Fruit fly (Drosophila melanogaster) S2 (cell line): ENCODE data around the gene CG14017.

ENCODE experiments used
- CG8478 ChIP-seq: fragments of >200 bp; optimal IDR thresholded peaks from 2 replicates; lab custom pipeline; 2018
- CTCF ChIP-seq, 2 experiments: fragments of >200 bp; optimal IDR thresholded peaks; 2 replicates each; lab custom pipeline; 2018

DNA sequence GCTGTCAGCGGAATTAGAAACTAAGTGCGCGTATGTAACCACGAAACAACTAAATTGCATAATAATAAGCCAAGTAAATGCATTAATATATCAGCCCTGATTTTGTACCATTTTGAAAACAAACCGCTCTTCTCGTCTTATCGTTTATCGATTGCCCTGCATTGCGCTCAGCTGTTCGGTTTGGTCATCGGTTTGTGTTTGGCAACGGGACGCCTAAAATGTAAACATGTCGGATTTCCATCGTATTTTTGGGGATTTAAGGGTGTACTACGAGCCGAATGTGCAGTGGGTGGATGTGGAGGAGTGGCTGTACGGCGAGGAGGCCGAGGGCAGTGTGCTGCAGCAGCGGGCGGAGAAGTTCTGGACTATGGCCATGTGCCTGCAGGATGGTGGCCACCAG, 28.0 kb upstream of the CG14017 start, which contains the start of gene Cap-D3:
- TF ChIP-seq CG8478 (lab: Kevin White, UChicago) (no peak), CTCF (optimal IDR thresholded peaks at IDR 0.05; lab: Kevin White, UChicago) (no peak)
